Fruit fly (Drosophila melanogaster): ENCODE results near the gene Ets65A.
"Not testable (repeated sequence)": the region's sequence is repeated elsewhere in the genome, so short reads cannot be mapped to it uniquely, and the experiment has no call there.

Gene Ets65A

DNA sequence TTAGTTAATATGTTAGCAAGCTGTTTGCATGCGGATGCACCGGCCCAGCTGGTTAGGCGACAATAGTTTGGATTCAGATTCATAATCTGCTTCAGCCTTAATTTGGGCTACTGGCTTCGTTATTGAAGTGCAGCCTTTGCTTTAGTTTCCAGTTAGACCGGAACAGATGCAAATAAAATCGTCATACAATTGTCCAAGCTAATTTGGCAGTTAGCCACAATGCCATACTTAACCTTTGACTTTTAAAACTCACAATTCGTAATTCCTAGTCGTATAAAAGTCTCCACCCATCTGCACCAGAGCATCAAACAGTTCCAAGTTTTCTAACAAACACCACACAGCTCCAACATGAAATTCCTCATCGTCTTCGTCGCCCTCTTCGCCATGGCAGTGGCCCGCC lies 49.0 kb downstream of the Ets65A start, which contains the start of gene Lcp65Ab2:
Gene Lcp65Ab2, plus strand, starts transcription at position 301 of the 400 bp plus-strand sequence.
- TF ChIP-seq CG17801 (GFP tag; optimal IDR thresholded peaks at IDR 0.05; ENCODE audit: partially characterized antibody): not testable (repeated sequence)

DNA sequence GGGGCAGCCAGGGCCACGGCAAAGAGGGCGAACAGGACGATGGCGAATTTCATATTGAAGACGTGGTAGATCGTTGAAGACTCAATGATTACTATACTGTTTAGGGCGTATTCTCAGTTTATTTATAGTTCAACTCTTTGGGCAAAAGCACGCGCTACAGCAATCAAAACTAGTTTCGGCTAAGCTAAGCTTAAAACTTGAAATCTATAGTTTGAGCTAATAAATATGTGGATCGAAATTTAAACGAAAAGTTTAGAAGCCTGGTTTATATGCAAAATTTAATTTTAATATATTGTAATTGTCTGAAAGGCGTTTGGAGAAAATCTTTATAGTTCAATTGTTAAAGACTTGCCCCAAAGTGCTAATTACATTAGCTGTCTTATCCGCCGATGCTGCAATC lies 50.5 kb downstream of the Ets65A start, which contains the start of gene Cpr65Ax1:
Gene Cpr65Ax1, minus strand, starts transcription at position 101 of the 400 bp plus-strand sequence.
- TF ChIP-seq CG17801 (GFP tag; optimal IDR thresholded peaks at IDR 0.05; ENCODE audit: partially characterized antibody): not testable (repeated sequence)

DNA sequence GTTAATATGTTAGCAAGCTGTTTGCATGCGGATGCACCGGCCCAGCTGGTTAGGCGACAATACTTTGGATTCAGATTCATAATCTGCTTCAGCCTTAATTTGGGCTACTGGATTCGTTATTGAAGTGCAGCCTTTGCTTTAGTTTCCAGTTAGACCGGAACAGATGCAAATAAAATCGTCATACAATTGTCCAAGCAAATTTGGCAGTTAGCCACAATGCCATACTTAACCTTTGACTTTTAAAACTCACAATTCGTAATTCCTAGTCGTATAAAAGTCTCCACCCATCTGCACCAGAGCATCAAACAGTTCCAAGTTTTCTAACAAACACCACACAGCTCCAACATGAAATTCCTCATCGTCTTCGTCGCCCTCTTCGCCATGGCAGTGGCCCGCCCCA lies 51.8 kb downstream of the Ets65A start, which contains the start of gene Lcp65Ab1:
Gene Lcp65Ab1, plus strand, starts transcription at position 301 of the 400 bp plus-strand sequence.
- TF ChIP-seq CG17801 (GFP tag; optimal IDR thresholded peaks at IDR 0.05; ENCODE audit: partially characterized antibody): not testable (repeated sequence)

DNA sequence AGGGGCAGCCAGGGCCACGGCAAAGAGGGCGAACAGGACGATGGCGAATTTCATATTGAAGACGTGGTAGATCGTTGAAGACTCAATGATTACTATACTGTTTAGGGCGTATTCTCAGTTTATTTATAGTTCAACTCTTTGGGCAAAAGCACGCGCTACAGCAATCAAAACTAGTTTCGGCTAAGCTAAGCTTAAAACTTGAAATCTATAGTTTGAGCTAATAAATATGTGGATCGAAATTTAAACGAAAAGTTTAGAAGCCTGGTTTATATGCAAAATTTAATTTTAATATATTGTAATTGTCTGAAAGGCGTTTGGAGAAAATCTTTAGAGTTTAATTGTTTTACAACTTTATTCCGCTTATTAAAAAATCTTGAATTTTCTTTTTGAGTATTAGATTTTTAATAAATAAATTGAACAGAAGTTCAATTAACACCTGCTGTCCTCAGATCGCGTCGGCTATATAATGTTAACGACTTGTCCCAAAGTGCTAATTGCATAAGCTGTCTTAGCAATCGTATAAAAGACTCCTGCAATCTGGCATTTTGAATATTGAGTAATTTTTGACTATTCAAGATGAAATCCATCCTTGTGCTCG lies 53.4 kb downstream of the Ets65A start, which contains the start of the genes Cpr65Ax2 and Lcp65Aa:
Gene Cpr65Ax2, minus strand, starts transcription at position 101 of the 598 bp plus-strand sequence.
Gene Lcp65Aa, plus strand, starts transcription at position 548 of the 598 bp plus-strand sequence.
- TF ChIP-seq CG17801 (GFP tag; optimal IDR thresholded peaks at IDR 0.05; ENCODE audit: partially characterized antibody): not testable (repeated sequence)

DNA sequence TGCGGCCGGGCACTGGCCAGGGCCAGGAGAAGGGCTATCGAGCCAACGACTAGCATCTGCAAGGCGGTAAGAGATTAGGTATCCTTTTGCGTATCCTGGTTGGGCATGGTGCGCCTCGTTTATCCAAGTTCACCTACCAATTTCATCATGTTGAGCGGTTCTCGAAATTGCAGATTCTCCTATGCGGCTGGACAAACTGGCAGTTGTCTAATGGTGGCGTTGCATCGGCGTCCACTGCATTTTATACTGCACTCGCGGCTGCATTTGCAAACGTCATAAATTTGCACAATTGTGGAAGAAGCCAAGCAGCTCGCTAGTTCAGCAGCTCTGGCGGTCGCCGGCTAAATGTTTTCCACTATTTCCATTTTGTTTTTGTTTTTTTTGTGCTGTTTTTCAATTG lies 55.1 kb downstream of the Ets65A start, which contains the start of gene Acp65Aa:
Gene Acp65Aa, minus strand, starts transcription at position 215 of the 400 bp plus-strand sequence.
- no peak for TF ChIP-seq CG17801 (GFP tag; optimal IDR thresholded peaks at IDR 0.05; ENCODE audit: partially characterized antibody)

DNA sequence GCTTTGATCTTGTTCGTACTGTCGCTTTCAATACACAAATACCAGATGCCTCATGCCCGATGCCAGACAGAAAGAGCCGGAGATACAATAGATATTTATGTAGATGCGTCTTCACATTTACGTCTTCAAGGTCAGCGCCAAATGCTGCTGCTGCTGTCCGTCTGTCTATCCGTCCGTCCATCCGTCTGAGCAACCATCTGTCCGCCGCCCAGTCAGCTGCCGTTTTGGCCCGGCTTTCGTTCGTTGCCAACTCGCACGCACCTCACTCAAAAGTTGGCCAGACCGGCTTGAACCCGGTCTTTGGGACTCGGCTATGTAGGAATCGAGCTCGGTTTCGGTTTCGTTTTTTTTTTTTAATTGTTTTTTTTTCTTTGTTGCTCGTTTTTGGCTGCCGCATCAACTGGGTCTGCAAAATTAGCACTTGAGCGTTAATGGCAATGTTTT lies 57.6 kb downstream of the Ets65A start:
- no peak for TF ChIP-seq CG17801 (GFP tag; optimal IDR thresholded peaks at IDR 0.05; ENCODE audit: partially characterized antibody)

DNA sequence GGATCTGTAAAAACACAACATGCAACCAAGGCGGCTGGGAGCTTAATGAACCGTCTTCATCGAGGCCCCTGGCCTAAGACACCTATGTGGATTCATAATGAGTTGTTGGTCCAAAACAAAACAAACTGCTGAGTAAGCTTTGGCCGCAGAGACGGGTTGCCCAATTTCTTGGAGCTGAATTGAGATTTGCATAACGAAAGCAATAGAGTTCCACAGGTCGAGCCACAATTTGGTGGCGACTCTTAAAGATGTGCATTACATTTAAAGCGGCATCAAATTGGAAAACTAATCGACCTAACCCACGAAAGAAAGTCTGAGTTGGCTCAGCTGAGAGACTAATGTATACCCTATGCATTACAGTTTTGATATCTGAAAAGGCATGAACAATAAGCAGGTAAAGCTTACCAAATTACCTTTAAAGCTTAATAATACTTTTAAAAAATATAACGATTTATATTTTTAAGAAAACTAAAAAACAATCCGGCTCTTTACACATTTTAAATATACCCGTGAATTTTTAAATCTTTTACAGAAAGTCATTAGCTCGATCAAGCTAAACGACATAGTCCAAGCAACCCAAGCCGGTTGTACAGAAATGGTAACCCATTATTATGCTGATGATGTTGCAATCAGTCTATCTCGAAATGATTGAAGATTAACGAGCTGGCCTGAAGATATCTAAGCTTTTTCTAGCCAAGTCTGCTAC lies 60.1 kb downstream of the Ets65A start, which contains the start of gene CG13297:
Gene CG13297, minus strand, starts transcription at position 51 of the 706 bp plus-strand sequence.
- no peak for TF ChIP-seq CG17801 (GFP tag; optimal IDR thresholded peaks at IDR 0.05; ENCODE audit: partially characterized antibody)

DNA sequence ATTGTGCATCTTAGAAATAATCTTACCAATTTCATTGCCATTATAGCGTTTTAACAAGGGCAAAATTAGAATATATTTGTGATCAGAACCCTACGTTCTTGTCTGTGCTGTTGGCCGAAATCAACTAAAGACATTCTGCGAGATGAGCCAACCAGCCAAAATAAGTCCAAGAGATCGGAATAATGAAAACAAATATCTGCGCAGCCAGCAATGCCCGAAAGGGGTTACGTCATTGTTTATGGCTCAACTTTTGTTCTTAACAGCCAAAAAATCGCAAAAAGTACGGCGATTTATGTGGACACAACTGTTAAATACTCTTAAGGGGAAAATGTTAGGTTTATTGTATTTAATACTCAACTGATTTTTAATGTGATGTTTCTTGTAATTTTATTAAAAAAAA lies 61.1 kb downstream of the Ets65A start, which contains the start of gene Cpr65Ay:
Gene Cpr65Ay, minus strand, starts transcription at position 101 of the 400 bp plus-strand sequence.
- no peak for TF ChIP-seq CG17801 (GFP tag; optimal IDR thresholded peaks at IDR 0.05; ENCODE audit: partially characterized antibody)

DNA sequence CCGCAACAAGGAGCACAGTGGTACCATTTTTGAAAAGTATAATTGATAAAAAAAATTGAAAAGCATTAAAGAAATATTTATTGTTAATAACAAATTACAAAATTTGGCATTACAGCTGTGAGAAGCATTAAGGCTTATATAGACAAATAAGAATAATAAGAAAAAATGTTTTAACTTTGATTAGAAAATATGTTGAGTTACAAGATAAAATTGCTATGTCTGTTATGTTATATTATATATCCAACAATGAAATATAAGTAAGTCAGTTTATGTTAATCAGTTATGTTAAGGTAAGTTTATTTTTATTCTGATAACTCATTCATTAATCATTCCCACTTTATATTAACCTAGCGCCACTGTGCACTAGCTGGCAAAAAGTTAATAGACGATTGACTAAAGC lies 62.4 kb downstream of the Ets65A start:
- no peak for TF ChIP-seq CG17801 (GFP tag; optimal IDR thresholded peaks at IDR 0.05; ENCODE audit: partially characterized antibody)

DNA sequence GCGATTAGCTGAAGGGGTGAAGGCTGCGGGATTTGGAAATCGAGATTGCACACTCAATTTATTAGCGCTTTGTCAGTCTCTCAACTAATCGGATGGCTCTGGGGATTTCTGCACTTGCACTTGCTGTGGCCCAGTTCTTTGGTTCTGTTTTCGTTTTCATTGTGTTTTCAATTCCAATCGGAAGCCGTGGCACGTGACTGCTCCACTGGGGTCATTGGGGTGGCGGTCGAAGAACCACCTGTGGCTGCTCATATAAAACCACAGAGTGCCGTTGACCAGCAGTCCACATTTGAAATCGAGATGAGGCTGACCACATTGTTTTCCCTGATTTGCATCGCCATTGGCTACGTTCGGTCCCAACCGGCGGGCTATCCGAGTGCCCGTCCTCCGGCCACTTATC lies 63.1 kb downstream of the Ets65A start, which contains the start of gene Cpr65Az:
Gene Cpr65Az, plus strand, starts transcription at position 301 of the 400 bp plus-strand sequence.
- no peak for TF ChIP-seq CG17801 (GFP tag; optimal IDR thresholded peaks at IDR 0.05; ENCODE audit: partially characterized antibody)

DNA sequence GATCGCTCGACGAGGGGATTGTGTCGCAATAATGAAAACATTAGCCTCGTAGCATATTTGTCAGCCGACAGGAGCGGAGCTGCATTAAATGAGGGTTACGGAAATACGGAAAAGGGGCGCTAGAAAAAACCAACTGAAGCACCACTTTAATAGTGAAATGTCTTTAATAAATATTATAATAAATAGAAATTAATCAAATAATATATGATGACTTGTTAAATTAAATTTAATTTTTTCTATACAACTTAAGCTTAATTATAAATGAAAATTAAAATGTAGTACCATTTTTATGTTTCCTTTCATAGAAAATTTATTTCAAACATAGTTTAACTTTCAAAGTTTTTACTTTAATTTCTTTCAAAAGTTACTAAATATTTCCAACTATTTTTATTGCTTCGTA lies 64.6 kb downstream of the Ets65A start:
- no peak for TF ChIP-seq CG17801 (GFP tag; optimal IDR thresholded peaks at IDR 0.05; ENCODE audit: partially characterized antibody)

DNA sequence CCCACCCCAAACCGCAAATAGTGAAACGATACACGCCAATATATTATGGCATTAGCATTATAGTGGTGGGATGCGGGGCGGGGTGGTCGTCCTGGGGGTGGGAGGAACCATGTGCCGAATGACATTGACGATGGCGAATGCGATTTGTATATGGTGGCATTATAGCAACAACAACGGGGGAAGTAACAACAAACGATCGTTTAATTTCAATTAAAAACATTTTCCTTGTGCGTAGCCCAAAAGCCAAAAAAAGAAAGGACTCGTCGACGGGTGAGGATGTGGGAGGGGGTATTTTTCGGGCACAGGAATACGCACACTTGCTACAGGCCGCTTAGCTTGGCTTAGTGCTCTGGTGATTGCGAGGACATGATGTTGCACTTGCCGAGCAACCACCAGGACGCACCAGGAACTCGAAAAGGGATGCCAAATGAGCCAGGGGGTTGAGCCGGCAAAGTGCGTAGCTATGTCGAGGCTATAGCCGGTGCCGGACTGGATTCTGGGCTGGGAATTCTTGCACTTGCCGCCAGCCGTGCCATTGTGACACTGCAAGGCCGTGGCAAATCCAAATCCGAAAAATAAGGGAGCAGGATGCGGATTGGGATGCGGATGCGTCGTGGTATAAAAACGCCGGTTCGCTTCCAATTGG lies 65.2 kb downstream of the Ets65A start, which contains the start of gene Prdm13:
Gene Prdm13, plus strand, starts transcription at position 645 of the 646 bp plus-strand sequence.
- no peak for TF ChIP-seq CG17801 (GFP tag; optimal IDR thresholded peaks at IDR 0.05; ENCODE audit: partially characterized antibody)
